Fruit fly (Drosophila melanogaster): ENCODE data around the gene CG11816.
A peak's percentile ranks its signal among the peaks of the same experiment; 100 is the strongest.

CG11816 gene

DNA sequence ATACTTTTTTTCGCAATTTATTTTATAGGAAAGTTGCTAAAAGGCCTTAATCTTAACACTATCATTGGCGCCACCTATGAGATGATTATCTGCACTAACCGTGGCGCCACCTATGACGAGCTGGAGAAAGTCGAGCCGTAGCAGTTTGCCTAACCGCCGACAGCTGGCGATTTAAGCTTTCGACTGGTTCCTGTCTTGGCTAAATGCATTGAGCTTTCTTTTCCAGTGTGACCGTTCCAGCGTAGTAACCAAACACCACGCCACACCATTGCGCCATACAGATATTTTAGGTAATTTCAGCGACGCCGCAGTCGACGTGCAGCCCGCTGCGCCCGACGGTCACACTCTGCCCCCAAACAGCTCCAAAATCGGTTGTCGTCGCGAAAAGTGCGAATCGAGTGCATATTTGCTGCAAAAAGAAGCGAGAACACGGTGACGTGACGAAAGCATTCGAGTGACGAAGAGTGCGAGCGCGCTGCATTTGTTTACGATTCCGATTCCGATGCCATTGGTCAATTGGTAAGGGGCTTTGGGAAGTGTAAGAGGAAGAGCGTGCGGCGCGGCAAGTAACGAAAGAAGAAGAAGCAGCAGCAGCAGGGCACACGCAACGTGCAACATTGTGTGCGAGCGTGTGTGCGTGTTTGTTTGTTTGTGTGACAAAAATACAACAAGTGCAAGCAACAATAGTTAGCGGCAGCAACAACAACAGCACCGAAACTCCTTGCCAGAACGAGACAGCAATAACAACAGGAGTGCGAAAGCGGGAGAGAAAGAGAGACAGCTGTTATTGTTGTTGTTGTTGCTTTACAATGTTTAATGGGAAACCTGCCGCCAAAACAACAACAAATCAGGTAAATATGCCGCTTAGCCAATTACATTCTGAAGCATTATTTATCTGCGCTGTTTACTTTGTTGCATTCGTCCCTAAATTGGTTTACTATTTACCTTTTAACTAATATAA, 8.2 kb upstream of the CG11816 start, which contains the start of the genes CG46311 and Tpst (continued):
- TF ChIP-seq unpg (GFP tag; optimal IDR thresholded peaks at IDR 0.05) = peak; percentile 50
- TF ChIP-seq Eip74EF (GFP tag; optimal IDR thresholded peaks at IDR 0.05) = no peak
- TF ChIP-seq cg (GFP tag; optimal IDR thresholded peaks at IDR 0.05) = peak; percentile 73
- peak; percentile 98 for TF ChIP-seq pzg (GFP tag; optimal IDR thresholded peaks at IDR 0.05)
- no peak for TF ChIP-seq Hr78 (GFP tag; optimal IDR thresholded peaks at IDR 0.05)
- TF ChIP-seq CG12219 (GFP tag; optimal IDR thresholded peaks at IDR 0.05) = no peak
- TF ChIP-seq CG4707 (GFP tag; optimal IDR thresholded peaks at IDR 0.05) = peak; percentile 27
- TF ChIP-seq onecut (GFP tag; IDR thresholded peaks at IDR 0.05) = peak; percentile 61
- TF ChIP-seq trem (tag; optimal IDR thresholded peaks at IDR 0.05) = peak; percentile 43
- TF ChIP-seq CG34376 (GFP tag; optimal IDR thresholded peaks at IDR 0.05) = no peak
- peak; percentile 59 for TF ChIP-seq CG4282 (GFP tag; optimal IDR thresholded peaks at IDR 0.05)
- peak; percentile 44; the same call in 1 of the 2 replicates for TF ChIP-seq Dref (GFP tag; IDR thresholded peaks at IDR 0.05)
- peak; percentile 57 for TF ChIP-seq E2f2 (GFP tag; IDR thresholded peaks at IDR 0.05)
- TF ChIP-seq CG15011 (GFP tag; optimal IDR thresholded peaks at IDR 0.05) = no peak
- TF ChIP-seq CG8290 (GFP tag; optimal IDR thresholded peaks at IDR 0.05) = peak; percentile 70
- peak; percentile 30 to 89 for TF ChIP-seq CG8290 (tag; optimal IDR thresholded peaks at IDR 0.05)
- TF ChIP-seq Asciz (GFP tag; optimal IDR thresholded peaks at IDR 0.05) = no peak
- TF ChIP-seq CG10543 (GFP tag; optimal IDR thresholded peaks at IDR 0.05) = peak; percentile 10
- no peak for TF ChIP-seq C15 (GFP tag; IDR thresholded peaks at IDR 0.05)
- peak; percentile 75 for TF ChIP-seq Chrac-16 (GFP tag; optimal IDR thresholded peaks at IDR 0.05)
- TF ChIP-seq Sox102F (GFP tag; optimal IDR thresholded peaks at IDR 0.05) = peak; percentile 71
- peak; percentile 67 for TF ChIP-seq CHES-1-like (GFP tag; optimal IDR thresholded peaks at IDR 0.05)
- TF ChIP-seq CG31388 (GFP tag; optimal IDR thresholded peaks at IDR 0.05) = peak; percentile 2
- no peak for TF ChIP-seq CG6683 (GFP tag; optimal IDR thresholded peaks at IDR 0.05)
- no peak for TF ChIP-seq org-1 (GFP tag; optimal IDR thresholded peaks at IDR 0.05)
- TF ChIP-seq CG4617 (GFP tag; optimal IDR thresholded peaks at IDR 0.05; ENCODE audit: borderline replicate concordance) = peak; percentile 36
- no peak for TF ChIP-seq CG8359 (GFP tag; optimal IDR thresholded peaks at IDR 0.05; ENCODE audit: borderline replicate concordance)
- peak; percentile 38 for TF ChIP-seq CG12299 (tag; optimal IDR thresholded peaks at IDR 0.05)
- TF ChIP-seq CG10565 (GFP tag; optimal IDR thresholded peaks at IDR 0.05) = no peak
- peak; percentile 66 for TF ChIP-seq CG7839 (tag; optimal IDR thresholded peaks at IDR 0.05)
- TF ChIP-seq lola (GFP tag; optimal IDR thresholded peaks at IDR 0.05) = no peak
- no peak for TF ChIP-seq tll (GFP tag; optimal IDR thresholded peaks at IDR 0.05)
- TF ChIP-seq CG18476 (GFP tag; optimal IDR thresholded peaks at IDR 0.05) = no peak
- TF ChIP-seq ind (GFP tag; optimal IDR thresholded peaks at IDR 0.05) = peak; percentile 64
- no peak for TF ChIP-seq ro (GFP tag; IDR thresholded peaks at IDR 0.05)
- peak; percentile 65 for TF ChIP-seq Deaf1 (tag; optimal IDR thresholded peaks at IDR 0.05)
- 0 out of 2 replicates have a peak, but pooled peaks have one; percentile 27 for TF ChIP-seq CG5953 (GFP tag; IDR thresholded peaks at IDR 0.05)
- TF ChIP-seq zf30C (GFP tag; optimal IDR thresholded peaks at IDR 0.05) = no peak
- TF ChIP-seq CoRest (tag; optimal IDR thresholded peaks at IDR 0.05) = peak; percentile 44
- TF ChIP-seq CG32532 (GFP tag; IDR thresholded peaks at IDR 0.05) = peak; percentile 86
- no peak for TF ChIP-seq hb (GFP tag; IDR thresholded peaks at IDR 0.05; ENCODE audit: partially characterized antibody)
- no peak for TF ChIP-seq CG8281 (tag; optimal IDR thresholded peaks at IDR 0.05)
- peak in 1 of 3 experiments; percentile 59 for TF ChIP-seq Stat92E (GFP tag; optimal IDR thresholded peaks at IDR 0.05)
- peak; percentile 26 for TF ChIP-seq CG15601 (tag; optimal IDR thresholded peaks at IDR 0.05)
- TF ChIP-seq dimm (GFP tag; IDR thresholded peaks at IDR 0.05) = no peak
- TF ChIP-seq Sox100B (GFP tag; optimal IDR thresholded peaks at IDR 0.05) = no peak

All from whole organism, embryonic.